Worm (Caenorhabditis elegans): ENCODE data around the gene Y71H2B.4.

DNA sequence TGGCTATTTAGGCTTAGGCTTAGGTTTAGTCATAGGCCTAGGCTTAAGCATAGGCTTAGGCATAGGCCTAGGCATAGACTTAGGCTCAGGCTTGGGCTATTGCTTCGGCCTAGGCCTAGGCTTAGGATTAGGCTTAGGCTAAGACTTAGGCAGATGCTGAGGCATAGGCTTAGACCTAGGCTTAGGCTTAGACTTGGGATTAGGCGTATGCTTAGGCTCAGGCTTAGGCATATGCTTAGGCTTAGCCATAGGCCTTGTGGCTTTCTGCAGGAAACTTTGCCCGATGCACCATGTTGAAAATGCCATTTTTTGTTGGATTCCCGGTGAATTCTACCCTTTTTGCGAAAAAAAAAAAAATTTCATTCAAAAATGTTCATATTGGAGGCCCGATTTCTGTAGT, 40.8 kb upstream of the Y71H2B.4 start:
- TF ChIP-seq ces-1 (GFP tag; optimal IDR thresholded peaks at IDR 0.05) (no peak), pqm-1 (tag; optimal IDR thresholded peaks at IDR 0.05) (no peak), Y5F2A.4 (GFP tag; optimal IDR thresholded peaks at IDR 0.05) (no peak), ceh-82 (tag; optimal IDR thresholded peaks at IDR 0.05) (no peak), skn-1 (tag; optimal IDR thresholded peaks at IDR 0.05) (no peak), zag-1 (tag; optimal IDR thresholded peaks at IDR 0.05) (no peak), Y75B8A.6 (GFP tag; IDR thresholded peaks at IDR 0.05) (no peak), lin-13 (GFP tag; optimal IDR thresholded peaks at IDR 0.05) (no peak), lin-39 (tag; optimal IDR thresholded peaks at IDR 0.05) (no peak)

All from whole organism, L4 larva.